Worm (Caenorhabditis elegans): ENCODE data around the gene sru-40.
A peak's percentile ranks its signal among the peaks of the same experiment; 100 is the strongest.

sru-40 gene

DNA sequence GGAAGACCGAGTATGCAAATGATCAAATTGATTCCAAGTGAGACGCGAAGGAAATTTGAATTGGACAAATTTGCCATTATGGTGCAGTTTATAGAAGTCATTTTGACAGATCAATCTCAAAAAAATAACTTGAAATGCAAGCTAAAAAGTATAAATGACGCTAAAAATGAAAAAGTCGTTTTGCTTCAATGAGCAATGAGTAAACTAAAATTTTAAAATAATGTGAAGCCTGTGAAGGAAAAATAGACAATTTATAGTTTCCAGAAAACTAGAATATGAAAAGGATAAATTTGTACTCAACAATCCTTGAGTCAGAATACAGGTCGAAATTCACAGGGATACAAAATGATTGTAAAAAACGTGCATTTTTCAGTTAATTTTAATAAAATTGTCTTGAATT, 34.5 kb upstream of the sru-40 start, which contains the start of gene srab-17:
srab-17 (minus strand) TSS at position 101 of the 400 bp plus-strand sequence.
- TF ChIP-seq ahr-1 (tag; optimal IDR thresholded peaks at IDR 0.05), result no peak
- no peak for TF ChIP-seq ceh-18 (tag; optimal IDR thresholded peaks at IDR 0.05)
- no peak for TF ChIP-seq nfya-1 (tag; optimal IDR thresholded peaks at IDR 0.05)
- no peak for TF ChIP-seq dmd-4 (tag; optimal IDR thresholded peaks at IDR 0.05; ENCODE audit: borderline replicate concordance)
- no peak for TF ChIP-seq nhr-11 (tag; optimal IDR thresholded peaks at IDR 0.05)
- no peak for TF ChIP-seq ceh-31 (tag; optimal IDR thresholded peaks at IDR 0.05)
- TF ChIP-seq pha-2 (tag; optimal IDR thresholded peaks at IDR 0.05), result no peak
- TF ChIP-seq ceh-48 (tag; optimal IDR thresholded peaks at IDR 0.05), result no peak
- TF ChIP-seq ceh-22 (tag; optimal IDR thresholded peaks at IDR 0.05), result no peak
- no peak for TF ChIP-seq fkh-10 (GFP tag; optimal IDR thresholded peaks at IDR 0.05)
- TF ChIP-seq pax-1 (tag; optimal IDR thresholded peaks at IDR 0.05), result no peak
- no peak for TF ChIP-seq pros-1 (tag; optimal IDR thresholded peaks at IDR 0.05)
- no peak for TF ChIP-seq fkh-6 (tag; optimal IDR thresholded peaks at IDR 0.05)
- no peak for TF ChIP-seq syd-9 (tag; optimal IDR thresholded peaks at IDR 0.05)
- TF ChIP-seq pag-3 (tag; optimal IDR thresholded peaks at IDR 0.05; ENCODE audit: borderline replicate concordance), result no peak
- no peak for TF ChIP-seq Y22D7AL.16 (tag; optimal IDR thresholded peaks at IDR 0.05)
- TF ChIP-seq C38D4.7 (GFP tag; optimal IDR thresholded peaks at IDR 0.05), result no peak
- no peak for TF ChIP-seq mec-3 (tag; optimal IDR thresholded peaks at IDR 0.05; ENCODE audit: borderline replicate concordance)

DNA sequence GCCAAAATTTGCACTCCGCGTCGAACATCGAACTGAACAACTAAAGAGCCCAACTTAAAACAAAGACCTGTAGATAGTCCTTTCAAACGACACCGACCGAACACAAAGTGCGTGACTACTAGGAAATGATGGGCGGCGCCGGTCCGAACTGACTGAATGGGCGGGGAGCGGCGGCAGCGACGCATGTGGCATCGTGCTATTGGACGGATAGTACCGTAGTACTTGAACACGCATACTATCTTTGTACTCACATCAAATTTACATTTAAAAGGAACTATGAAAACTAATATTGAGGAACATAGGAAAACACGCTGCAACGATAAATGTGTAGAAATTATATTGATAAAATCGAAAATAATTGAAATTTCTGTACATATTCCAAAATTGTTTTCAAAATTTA, 26.5 kb upstream of the sru-40 start:
- TF ChIP-seq nfya-1 (tag; optimal IDR thresholded peaks at IDR 0.05) (peak; percentile 91), ahr-1 (tag; optimal IDR thresholded peaks at IDR 0.05) (no peak)

DNA sequence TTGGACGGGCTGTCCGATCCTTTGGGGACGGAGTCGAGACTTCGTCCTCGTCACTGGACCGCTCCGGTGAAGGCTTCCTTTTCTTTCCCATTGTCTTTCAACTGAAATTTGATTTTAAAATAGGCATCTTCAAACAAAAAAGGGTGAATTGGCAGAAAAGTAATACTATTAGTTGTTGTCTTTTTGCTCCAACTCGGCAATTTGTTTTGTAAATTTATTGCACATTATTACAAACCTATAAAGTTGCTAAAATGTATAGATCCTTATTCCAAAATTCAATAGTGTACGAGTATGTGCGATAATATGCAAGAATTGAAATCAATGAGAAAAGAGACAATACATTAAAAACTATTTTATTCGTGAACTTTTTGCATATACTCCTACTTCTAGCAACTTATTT, 26.1 kb upstream of the sru-40 start, which contains the start of gene lsy-12:
lsy-12 (minus strand) TSS at position 101 of the 400 bp plus-strand sequence.
- no peak for TF ChIP-seq eyg-1 (tag; optimal IDR thresholded peaks at IDR 0.05)
- no peak for TF ChIP-seq ceh-24 (tag; optimal IDR thresholded peaks at IDR 0.05)
- TF ChIP-seq syd-9 (tag; optimal IDR thresholded peaks at IDR 0.05), result no peak
- no peak for TF ChIP-seq che-1 (tag; optimal IDR thresholded peaks at IDR 0.05)
- no peak for TF ChIP-seq unc-86 (tag; optimal IDR thresholded peaks at IDR 0.05)
- no peak for TF ChIP-seq K02D7.2 (tag; optimal IDR thresholded peaks at IDR 0.05)
- TF ChIP-seq ceh-9 (tag; optimal IDR thresholded peaks at IDR 0.05), result no peak
- no peak for TF ChIP-seq hlh-8 (tag; optimal IDR thresholded peaks at IDR 0.05)
- TF ChIP-seq ceh-18 (tag; optimal IDR thresholded peaks at IDR 0.05), result no peak
- no peak for TF ChIP-seq ttx-3 (tag; optimal IDR thresholded peaks at IDR 0.05)
- no peak for TF ChIP-seq ceh-2 (tag; optimal IDR thresholded peaks at IDR 0.05)
- TF ChIP-seq rnt-1 (tag; optimal IDR thresholded peaks at IDR 0.05), result no peak
- no peak for TF ChIP-seq Y22D7AL.16 (tag; optimal IDR thresholded peaks at IDR 0.05)
- no peak for TF ChIP-seq pha-2 (tag; optimal IDR thresholded peaks at IDR 0.05)
- TF ChIP-seq npax-4 (tag; optimal IDR thresholded peaks at IDR 0.05), result no peak

DNA sequence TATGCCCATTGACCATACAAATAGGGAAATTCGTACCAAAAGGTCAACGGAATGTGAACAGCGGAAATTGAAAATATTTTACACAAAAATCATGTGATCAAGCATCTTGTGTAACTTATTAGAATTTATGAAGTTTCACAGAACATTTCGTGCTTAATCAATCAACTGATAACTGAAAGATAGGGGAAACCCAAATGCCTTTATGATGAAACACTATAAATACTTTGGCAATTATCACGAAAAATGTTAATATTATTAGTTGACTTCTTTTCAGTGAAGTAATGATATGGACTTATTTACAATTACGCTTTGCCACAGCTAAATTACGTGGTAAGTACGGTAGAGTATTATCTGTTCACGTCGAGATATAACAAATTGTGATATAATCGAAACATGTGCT, 23.2 kb upstream of the sru-40 start:
- TF ChIP-seq elt-2 (tag; optimal IDR thresholded peaks at IDR 0.05), result no peak
- no peak for TF ChIP-seq hlh-6 (tag; optimal IDR thresholded peaks at IDR 0.05)
- TF ChIP-seq ceh-14 (tag; optimal IDR thresholded peaks at IDR 0.05), result no peak
- no peak for TF ChIP-seq nhr-11 (tag; optimal IDR thresholded peaks at IDR 0.05)
- no peak for TF ChIP-seq hlh-13 (GFP tag; optimal IDR thresholded peaks at IDR 0.05)
- no peak for TF ChIP-seq Y22D7AL.16 (tag; optimal IDR thresholded peaks at IDR 0.05)

DNA sequence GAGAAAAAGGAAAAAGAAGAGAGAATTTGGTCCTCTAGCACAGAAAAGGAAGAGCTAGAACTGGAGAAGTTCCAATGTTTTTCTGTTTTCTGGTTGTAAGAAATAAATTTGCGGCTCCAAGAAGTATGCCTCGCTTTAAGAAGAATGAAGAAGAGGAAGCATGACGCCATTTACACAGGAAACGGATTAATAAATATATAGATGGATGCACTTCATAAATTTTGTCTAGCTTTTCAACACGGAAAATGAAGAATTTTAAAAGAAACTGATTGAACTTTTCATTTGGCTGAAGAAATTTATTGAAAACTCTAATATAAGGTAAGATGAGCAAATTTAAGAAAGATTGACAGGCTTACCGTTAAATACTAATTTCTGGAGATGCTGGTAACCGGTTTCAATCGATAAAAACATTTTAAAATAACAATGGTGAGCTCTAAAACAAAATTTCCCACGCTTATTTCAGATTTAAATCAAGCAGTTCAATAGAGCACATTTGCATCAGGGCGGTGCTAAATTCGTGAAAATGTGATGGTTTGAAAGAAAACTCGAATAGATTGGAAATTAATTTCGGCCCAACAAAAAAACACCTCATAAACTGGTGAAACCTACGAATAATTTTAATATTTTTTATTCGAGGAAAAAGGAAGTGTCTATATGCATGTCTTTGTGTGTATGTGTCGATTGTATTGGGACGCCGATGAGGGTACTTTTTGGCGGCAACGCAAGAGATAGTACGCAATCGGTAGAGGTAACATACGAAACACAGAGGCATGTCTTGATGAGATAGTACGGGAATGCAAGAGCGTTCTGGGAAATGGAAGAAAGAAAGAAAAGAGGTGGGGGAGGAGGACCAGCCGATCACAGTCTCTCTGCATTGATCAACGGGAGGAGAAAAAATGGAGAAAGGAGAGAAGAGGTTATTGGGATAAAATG, 22.4 kb upstream of the sru-40 start:
- TF ChIP-seq ceh-18 (tag; optimal IDR thresholded peaks at IDR 0.05) (peak; percentile 18), nfya-1 (tag; optimal IDR thresholded peaks at IDR 0.05) (peak; percentile 23), zip-5 (tag; optimal IDR thresholded peaks at IDR 0.05) (no peak), elt-2 (tag; optimal IDR thresholded peaks at IDR 0.05) (peak; percentile 3), tbx-2 (tag; optimal IDR thresholded peaks at IDR 0.05) (peak; percentile 24), ahr-1 (tag; optimal IDR thresholded peaks at IDR 0.05) (no peak), ceh-31 (tag; optimal IDR thresholded peaks at IDR 0.05) (peak; percentile 21), ceh-24 (tag; optimal IDR thresholded peaks at IDR 0.05) (no peak), C08G9.2 (tag; optimal IDR thresholded peaks at IDR 0.05) (peak; percentile 1), pha-2 (tag; optimal IDR thresholded peaks at IDR 0.05) (peak; percentile 12), pros-1 (tag; optimal IDR thresholded peaks at IDR 0.05) (peak; percentile 32), pat-9 (tag; optimal IDR thresholded peaks at IDR 0.05) (no peak), ref-2 (tag; optimal IDR thresholded peaks at IDR 0.05) (peak; percentile 31)
